Fruit fly (Drosophila melanogaster) whole organism, embryonic: ENCODE measurements around the gene CG15728.

Experiments used
- Awh ChIP-seq: fragments of 200-800 bp; sonication (Bioruptor generic); IDR thresholded peaks from 2 replicates; pipeline ENCODE4, ENCODE4 v1.3.6; 2022; ENCODE audit warnings: missing biosample characterization, missing genetic modification characterization
- B-H2 ChIP-seq: fragments of 200-800 bp; sonication (Bioruptor generic); optimal IDR thresholded peaks from 2 replicates; lab custom pipeline; 2018; ENCODE audit warnings: missing biosample characterization, mild to moderate bottlenecking, missing genetic modification characterization
- CG10267 ChIP-seq: fragments of 200-800 bp; sonication (Bioruptor generic); optimal IDR thresholded peaks from 2 replicates; lab custom pipeline; 2018; ENCODE audit warnings: missing biosample characterization, mild to moderate bottlenecking, missing genetic modification characterization, moderate library complexity
- CG10366 ChIP-seq: fragments of 200-800 bp; sonication (Bioruptor generic); IDR thresholded peaks from 2 replicates; pipeline ENCODE4 v1.3.6; 2022; ENCODE audit warnings: missing biosample characterization, missing genetic modification characterization
- CG10543 ChIP-seq: fragments of 200-800 bp; sonication (Bioruptor generic); optimal IDR thresholded peaks from 3 replicates; lab custom pipeline; 2017; ENCODE audit warnings: missing biosample characterization, mild to moderate bottlenecking, missing genetic modification characterization, moderate library complexity
- CG10565 ChIP-seq: fragments of 200-800 bp; sonication (Bioruptor generic); optimal IDR thresholded peaks from 3 replicates; lab custom pipeline; 2016; ENCODE audit warnings: missing biosample characterization, mild to moderate bottlenecking, missing genetic modification characterization
- CG13775 ChIP-seq: fragments of 200-800 bp; sonication (Bioruptor generic); optimal IDR thresholded peaks from 3 replicates; lab custom pipeline; 2017; ENCODE audit warnings: missing biosample characterization, mild to moderate bottlenecking, missing genetic modification characterization
- CG13894 ChIP-seq: fragments of 200-800 bp; sonication (Bioruptor generic); optimal IDR thresholded peaks from 3 replicates; lab custom pipeline; 2018; ENCODE audit warnings: missing biosample characterization, mild to moderate bottlenecking, missing genetic modification characterization, moderate library complexity
- CG17359 ChIP-seq: fragments of 200-800 bp; sonication (Bioruptor generic); optimal IDR thresholded peaks from 3 replicates; lab custom pipeline; 2018; ENCODE audit warnings: missing biosample characterization, mild to moderate bottlenecking, missing genetic modification characterization, moderate library complexity
- CG18619 ChIP-seq: fragments of 200-800 bp; sonication (Bioruptor generic); optimal IDR thresholded peaks from 3 replicates; lab custom pipeline; 2017; ENCODE audit warnings: missing biosample characterization, mild to moderate bottlenecking, missing genetic modification characterization
- CG2129 ChIP-seq: fragments of 200-800 bp; sonication (Bioruptor generic); IDR thresholded peaks from 2 replicates; pipeline ENCODE4 v1.3.6; 2022; ENCODE audit warnings: missing biosample characterization, missing genetic modification characterization; ENCODE audit not compliant: partially characterized antibody
- CG2889 ChIP-seq: fragments of 200-800 bp; sonication (Bioruptor generic); IDR thresholded peaks from 3 replicates; pipeline ENCODE4 v1.3.6; 2022; ENCODE audit warnings: missing biosample characterization, missing genetic modification characterization
- CG3163 ChIP-seq: fragments of 200-800 bp; sonication (Bioruptor generic); optimal IDR thresholded peaks from 3 replicates; lab custom pipeline; 2016; ENCODE audit warnings: missing biosample characterization, missing genetic modification characterization
- CG32767 ChIP-seq: fragments of 200-800 bp; sonication (Bioruptor generic); IDR thresholded peaks from 2 replicates; pipeline ENCODE4 v1.3.6; 2022; ENCODE audit warnings: missing biosample characterization, missing genetic modification characterization
- CG34422 ChIP-seq: fragments of 200-800 bp; sonication (Bioruptor generic); IDR thresholded peaks from 3 replicates; pipeline ENCODE4 v1.3.6; 2022; ENCODE audit warnings: missing biosample characterization, missing genetic modification characterization
- CG4328 ChIP-seq: fragments of 200-800 bp; sonication (Bioruptor generic); optimal IDR thresholded peaks from 3 replicates; lab custom pipeline; 2017; ENCODE audit warnings: missing biosample characterization, missing genetic modification reagents, missing genetic modification characterization
- CG5180 ChIP-seq: fragments of 200-800 bp; sonication (Bioruptor generic); optimal IDR thresholded peaks from 3 replicates; lab custom pipeline; 2017; ENCODE audit warnings: missing biosample characterization, missing genetic modification characterization, mild to moderate bottlenecking, moderate library complexity, missing genetic modification reagents
- CG6689 ChIP-seq: fragments of 200-800 bp; sonication (Bioruptor generic); IDR thresholded peaks from 2 replicates; pipeline ENCODE4 v1.3.6; 2022; ENCODE audit warnings: missing biosample characterization, missing genetic modification characterization
- CG8281 ChIP-seq: fragments of 200-800 bp; sonication (Bioruptor generic); optimal IDR thresholded peaks from 2 replicates; lab custom pipeline; 2018; ENCODE audit warnings: missing biosample characterization, mild to moderate bottlenecking, missing genetic modification characterization, moderate library complexity
- CG8290 ChIP-seq, 3 experiments: fragments of 200-800 bp; sonication (Bioruptor generic); optimal IDR thresholded peaks; 2 replicates each; lab custom pipeline; 2016 to 2019; ENCODE audit warnings: missing biosample characterization in 3 of 3, missing genetic modification characterization in 3 of 3, mild to moderate bottlenecking in 2 of 3, moderate library complexity in 1 of 3
- CG8765 ChIP-seq: fragments of 200-800 bp; sonication (Bioruptor generic); IDR thresholded peaks from 2 replicates; pipeline ENCODE4 v1.3.6; 2022; ENCODE audit warnings: missing biosample characterization, missing genetic modification characterization
- CG9215 ChIP-seq: fragments of 200-800 bp; sonication (Bioruptor generic); IDR thresholded peaks from 2 replicates; pipeline ENCODE4 v1.3.6; 2022; ENCODE audit warnings: missing biosample characterization, missing genetic modification characterization
- CHES-1-like ChIP-seq: fragments of 200-800 bp; sonication (Bioruptor generic); optimal IDR thresholded peaks from 2 replicates; lab custom pipeline; 2016; ENCODE audit warnings: missing biosample characterization, missing genetic modification characterization
- Dad ChIP-seq: fragments of 200-800 bp; sonication (Bioruptor generic); optimal IDR thresholded peaks from 3 replicates; lab custom pipeline; 2016; ENCODE audit warnings: missing biosample characterization, missing genetic modification characterization
- Dek ChIP-seq: fragments of 200-800 bp; sonication (Bioruptor generic); optimal IDR thresholded peaks from 3 replicates; lab custom pipeline; 2019; ENCODE audit warnings: missing biosample characterization, mild to moderate bottlenecking, missing genetic modification characterization, moderate library complexity
- Doc2 ChIP-seq: fragments of 200-800 bp; sonication (Bioruptor generic); IDR thresholded peaks from 2 replicates; pipeline ENCODE4 v1.3.6; 2022; ENCODE audit warnings: missing biosample characterization, missing genetic modification characterization
- ERR ChIP-seq: fragments of 200-800 bp; sonication (Bioruptor generic); optimal IDR thresholded peaks from 2 replicates; lab custom pipeline; 2016; ENCODE audit warnings: missing biosample characterization, missing genetic modification characterization
- Mrtf ChIP-seq: fragments of 200-800 bp; sonication (Bioruptor generic); IDR thresholded peaks from 3 replicates; pipeline ENCODE4 v1.3.6; 2022; ENCODE audit warnings: missing biosample characterization, missing genetic modification characterization
- Neu2 ChIP-seq: fragments of 200-800 bp; sonication (Bioruptor generic); optimal IDR thresholded peaks from 3 replicates; lab custom pipeline; 2016; ENCODE audit warnings: missing biosample characterization, missing genetic modification characterization, borderline replicate concordance
- Oli ChIP-seq: fragments of 200-800 bp; sonication (Bioruptor generic); optimal IDR thresholded peaks from 2 replicates; lab custom pipeline; 2018; ENCODE audit warnings: missing biosample characterization, mild to moderate bottlenecking, missing genetic modification characterization, moderate library complexity
- TFAM ChIP-seq: fragments of 200-800 bp; sonication (Bioruptor generic); optimal IDR thresholded peaks from 2 replicates; lab custom pipeline; 2017; ENCODE audit warnings: missing biosample characterization, missing genetic modification characterization, inconsistent platforms
- btn ChIP-seq: fragments of 200-800 bp; sonication (Bioruptor generic); optimal IDR thresholded peaks from 2 replicates; lab custom pipeline; 2016; ENCODE audit warnings: missing biosample characterization, missing genetic modification characterization
- ci ChIP-seq: fragments of 200-800 bp; sonication (Bioruptor generic); IDR thresholded peaks from 3 replicates; pipeline ENCODE4 v1.3.6; 2022; ENCODE audit warnings: missing biosample characterization, missing genetic modification characterization
- corto ChIP-seq: fragments of 200-800 bp; sonication (Bioruptor generic); optimal IDR thresholded peaks from 2 replicates; lab custom pipeline; 2016; ENCODE audit warnings: missing biosample characterization, mild to moderate bottlenecking, missing genetic modification characterization, moderate library complexity
- grn ChIP-seq: fragments of 200-800 bp; sonication (Bioruptor generic); optimal IDR thresholded peaks from 3 replicates; lab custom pipeline; 2017; ENCODE audit warnings: missing biosample characterization, missing genetic modification characterization
- hkb ChIP-seq, 2 experiments: fragments of 200-800 bp in 1 of 2; fragments of >200 bp in 1 of 2; sonication (Bioruptor generic) in 1 of 2; IDR thresholded peaks in 1 of 2; optimal IDR thresholded peaks in 1 of 2; 2 replicates each; pipeline versions ENCODE4 v1.3.6 to Lab custom; 2017 to 2022; ENCODE audit warnings: missing biosample characterization in 1 of 2, missing genetic modification characterization in 1 of 2
- klu ChIP-seq: fragments of 200-800 bp; sonication (Bioruptor generic); IDR thresholded peaks from 2 replicates; pipeline ENCODE4 v1.3.6; 2022; ENCODE audit warnings: missing biosample characterization, missing genetic modification characterization
- lilli ChIP-seq: fragments of 200-800 bp; sonication (Bioruptor generic); optimal IDR thresholded peaks from 3 replicates; lab custom pipeline; 2016; ENCODE audit warnings: missing biosample characterization, missing genetic modification characterization
- mam ChIP-seq: fragments of 200-800 bp; sonication (Bioruptor generic); optimal IDR thresholded peaks from 3 replicates; lab custom pipeline; 2016; ENCODE audit warnings: missing biosample characterization, missing genetic modification characterization
- nmo ChIP-seq: fragments of 200-800 bp; sonication (Bioruptor generic); optimal IDR thresholded peaks from 2 replicates; lab custom pipeline; 2018; ENCODE audit warnings: missing biosample characterization, mild to moderate bottlenecking, missing genetic modification characterization, moderate library complexity
- sqz ChIP-seq: fragments of 200-800 bp; sonication (Bioruptor generic); optimal IDR thresholded peaks from 3 replicates; lab custom pipeline; 2018; ENCODE audit warnings: missing biosample characterization, mild to moderate bottlenecking, missing genetic modification characterization
- ttk ChIP-seq: fragments of 200-800 bp; sonication (Bioruptor generic); IDR thresholded peaks from 2 replicates; pipeline ENCODE4 v2.1.2; 2022; ENCODE audit warnings: missing biosample characterization, missing genetic modification characterization
- vnd ChIP-seq: fragments of 200-800 bp; sonication (Bioruptor generic); IDR thresholded peaks from 3 replicates; pipeline ENCODE4 v1.3.6; 2022; ENCODE audit warnings: missing biosample characterization, missing genetic modification characterization; ENCODE audit not compliant: partially characterized antibody
- vvl ChIP-seq: fragments of 200-800 bp; sonication (Bioruptor generic); IDR thresholded peaks from 2 replicates; pipeline ENCODE4 v1.3.6; 2022; ENCODE audit warnings: missing biosample characterization, missing genetic modification characterization

CG15728 gene

DNA sequence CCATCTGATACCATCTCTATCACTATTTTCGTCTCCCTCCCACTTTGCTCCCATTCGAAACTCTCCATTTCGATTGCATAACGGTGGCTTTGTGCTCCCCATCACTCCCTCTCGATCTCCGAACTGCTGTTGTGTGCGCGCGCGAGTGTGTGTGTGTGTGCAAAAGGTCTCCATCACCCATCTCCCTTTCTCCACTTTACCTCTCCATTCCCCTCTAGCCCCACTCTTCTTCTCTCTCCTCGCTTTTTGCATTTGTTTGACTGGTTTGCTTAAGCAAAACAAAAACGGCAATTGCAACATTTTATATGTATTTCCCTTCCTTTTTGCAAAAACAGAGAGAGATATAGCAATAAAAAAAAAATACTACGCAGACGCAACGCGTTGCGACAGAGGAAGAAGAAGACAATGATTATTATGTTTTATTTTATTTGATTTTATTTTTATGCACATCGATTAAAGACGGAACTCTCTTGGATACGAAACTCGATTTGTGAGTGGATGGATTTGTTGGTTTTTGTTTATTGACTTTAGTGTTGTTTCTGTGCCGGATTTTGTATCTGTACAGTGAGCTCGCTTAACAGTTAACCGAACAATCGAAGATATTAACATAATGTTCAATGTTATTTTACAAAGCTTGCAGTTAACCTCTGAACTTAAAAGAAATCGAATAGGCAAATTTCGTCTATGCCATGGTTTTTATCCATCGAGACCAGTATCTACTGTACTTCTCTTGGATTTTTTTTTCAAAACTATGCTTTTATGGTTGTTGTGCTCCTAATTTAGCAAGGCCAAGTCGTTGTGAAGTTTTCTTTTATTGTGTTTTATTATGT lies 45.8 kb downstream of the CG15728 start (continued):
- TF ChIP-seq Dek (tag; lab: Kevin White, UChicago) (peak; percentile 79), CG9215 (peak; percentile 39; the same call in 1 of the 2 replicates), Mrtf (GFP tag; lab: Robert Waterston, UW) (peak; percentile 63; the same call in 2 of the 3 replicates), corto (GFP tag; lab: Kevin White, UChicago) (no peak), ci (GFP tag; lab: Robert Waterston, UW) (peak; percentile 67; the same call in 2 of the 3 replicates), vnd (GFP tag; lab: Robert Waterston, UW) (no peak), CG2889 (GFP tag; lab: Robert Waterston, UW) (no peak), CG18619 (GFP tag; lab: Kevin White, UChicago) (peak; percentile 44), CG13775 (GFP tag; lab: Kevin White, UChicago) (peak; percentile 42), CG10543 (peak; percentile 65), Dad (GFP tag; lab: Kevin White, UChicago) (peak; percentile 28), mam (GFP tag; lab: Kevin White, UChicago) (peak; percentile 66), vvl (GFP tag; lab: Robert Waterston, UW) (peak; percentile 77; the same call in 1 of the 2 replicates), CG8281 (tag; lab: Kevin White, UChicago) (no peak), CHES-1-like (GFP tag; lab: Kevin White, UChicago) (peak; percentile 68), ttk (GFP tag; lab: Robert Waterston, UW) (no peak), CG10565 (GFP tag; lab: Kevin White, UChicago) (no peak), TFAM (no peak), ERR (peak; percentile 76), CG10366 (peak; percentile 79), grn (GFP tag; lab: Kevin White, UChicago) (no peak), CG8765 (GFP tag; lab: Robert Waterston, UW) (peak; percentile 48; the same call in 1 of the 2 replicates), CG8290 (GFP tag; optimal IDR thresholded peaks at IDR 0.05; lab: Kevin White, UChicago) (no peak), CG8290 (tag; optimal IDR thresholded peaks at IDR 0.05; lab: Kevin White, UChicago) (peak in 1 of 2 experiments; percentile 93), sqz (GFP tag; lab: Kevin White, UChicago) (peak; percentile 86), Neu2 (GFP tag; lab: Kevin White, UChicago) (no peak), CG6689 (peak; percentile 66), CG4328 (GFP tag; lab: Kevin White, UChicago) (no peak), btn (GFP tag; lab: Kevin White, UChicago) (no peak), Doc2 (no peak), CG17359 (tag; lab: Kevin White, UChicago) (peak; percentile 67), Oli (peak; percentile 61), Awh (GFP tag; lab: Robert Waterston, UW) (no peak), CG2129 (no peak), nmo (peak; percentile 42), klu (GFP tag; lab: Robert Waterston, UW) (peak; percentile 56), B-H2 (GFP tag; lab: Kevin White, UChicago) (peak; percentile 64), lilli (peak; percentile 80), hkb (optimal IDR thresholded peaks at IDR 0.05; lab: Kevin White, UChicago) (no peak), hkb (GFP tag; IDR thresholded peaks at IDR 0.05; lab: Robert Waterston, UW) (peak; percentile 57), CG32767 (GFP tag; lab: Robert Waterston, UW) (no peak), CG3163 (peak; percentile 28), CG5180 (GFP tag; lab: Kevin White, UChicago) (peak; percentile 28), CG13894 (peak; percentile 23), CG34422 (GFP tag; lab: Robert Waterston, UW) (peak; percentile 51; the same call in 2 of the 3 replicates), CG10267 (tag; lab: Kevin White, UChicago) (peak; percentile 35)
